Fruit fly (Drosophila melanogaster): ENCODE data around the gene Ccdc56.

DNA sequence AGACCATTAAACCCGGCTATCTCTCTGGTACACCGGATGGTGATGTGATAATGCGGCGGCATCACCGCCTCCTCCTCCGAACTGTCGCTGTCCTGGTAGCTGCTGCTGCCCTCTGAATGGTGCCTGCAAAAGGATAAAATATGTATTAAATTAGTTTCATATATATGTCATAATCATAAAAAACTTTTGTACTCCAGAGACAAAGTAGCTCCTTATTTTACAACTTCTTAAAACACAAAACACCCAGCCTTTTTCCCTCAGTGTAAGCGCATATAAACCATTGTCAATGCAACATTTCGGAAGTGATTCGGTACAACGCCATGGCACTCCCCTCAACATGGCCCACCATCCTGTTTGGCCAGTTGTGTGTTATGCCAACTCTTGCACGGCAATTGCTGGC lies 7.1 kb upstream of the Ccdc56 start:
- TF ChIP-seq CG8478 (optimal IDR thresholded peaks at IDR 0.05), result no peak
- no peak for TF ChIP-seq CTCF (optimal IDR thresholded peaks at IDR 0.05)

Measured in S2 (cell line).